Worm (Caenorhabditis elegans) whole organism, L4 larva: ENCODE data around the gene F09E5.8.

Experiments used
- D1046.2 ChIP-seq: fragments of 200-800 bp; sonication (Bioruptor generic); IDR thresholded peaks from 2 replicates; pipeline ENCODE4 v1.3.6; 2022; ENCODE audit warnings: missing genetic modification characterization, missing compliant biosample characterization
- F49E8.2 ChIP-seq: sonication (generic microtip); optimal IDR thresholded peaks from 2 replicates; lab custom pipeline; 2016; ENCODE audit warnings: missing compliant biosample characterization, mild to moderate bottlenecking, missing genetic modification characterization, borderline replicate concordance
- R02D3.7 ChIP-seq: fragments of 150-350 bp; sonication (generic microtip); optimal IDR thresholded peaks from 3 replicates; lab custom pipeline; 2014; ENCODE audit warnings: missing biosample characterization, missing genetic modification characterization
- ceh-28 ChIP-seq: fragments of 150-350 bp; optimal IDR thresholded peaks from 2 replicates; lab custom pipeline; 2014; ENCODE audit warnings: missing biosample characterization, missing genetic modification reagents, missing genetic modification characterization
- ceh-44 ChIP-seq: fragments of 200-800 bp; sonication (Bioruptor generic); IDR thresholded peaks from 2 replicates; pipeline ENCODE4 v1.3.6; 2022; ENCODE audit warnings: missing genetic modification reagents, missing genetic modification characterization, missing compliant biosample characterization
- ces-1 ChIP-seq: fragments of 150-350 bp; sonication (generic microtip); optimal IDR thresholded peaks from 4 replicates; lab custom pipeline; 2014; ENCODE audit warnings: missing biosample characterization, missing genetic modification reagents, missing genetic modification characterization
- ctbp-1 ChIP-seq: fragments of 200-800 bp; sonication (Bioruptor generic); IDR thresholded peaks from 2 replicates; pipeline ENCODE4 v1.3.6; 2022; ENCODE audit warnings: missing genetic modification reagents, missing genetic modification characterization, missing compliant biosample characterization
- daf-12 ChIP-seq: fragments of 150-350 bp; optimal IDR thresholded peaks from 2 replicates; lab custom pipeline; 2014; ENCODE audit warnings: missing biosample characterization, missing genetic modification reagents, missing genetic modification characterization
- daf-16 ChIP-seq, 3 experiments: sonication (generic microtip); optimal IDR thresholded peaks; 2 replicates each; lab custom pipeline; 2016 to 2017; ENCODE audit warnings: missing genetic modification characterization in 3 of 3, missing genetic modification reagents in 3 of 3, mild to moderate bottlenecking in 2 of 3, missing compliant biosample characterization in 2 of 3, missing biosample characterization in 1 of 3, moderate library complexity in 1 of 3
- dmd-6 ChIP-seq: fragments of 200-800 bp; sonication (Bioruptor generic); IDR thresholded peaks from 2 replicates; pipeline ENCODE4 v1.3.6; 2022; ENCODE audit warnings: missing genetic modification reagents, missing genetic modification characterization, missing compliant biosample characterization
- dmd-8 ChIP-seq: fragments of 200-800 bp; sonication (Bioruptor generic); IDR thresholded peaks from 2 replicates; pipeline ENCODE4 v1.3.6; 2022; ENCODE audit warnings: missing genetic modification characterization, missing compliant biosample characterization
- dve-1 ChIP-seq: sonication (generic microtip); optimal IDR thresholded peaks from 2 replicates; lab custom pipeline; 2017; ENCODE audit warnings: antibody characterized with exemption, mild to moderate bottlenecking, missing genetic modification characterization, missing compliant biosample characterization; ENCODE audit not compliant: insufficient read depth
- egl-43 ChIP-seq: fragments of 200-800 bp; sonication (Bioruptor generic); IDR thresholded peaks from 2 replicates; pipeline ENCODE4 v1.3.6; 2022; ENCODE audit warnings: missing genetic modification reagents, missing genetic modification characterization, missing compliant biosample characterization
- fkh-10 ChIP-seq: fragments of 150-350 bp; optimal IDR thresholded peaks from 2 replicates; lab custom pipeline; 2014; ENCODE audit warnings: missing biosample characterization, missing genetic modification reagents, missing genetic modification characterization
- hif-1 ChIP-seq, 2 experiments: sonication (generic microtip); optimal IDR thresholded peaks; 2 replicates each; lab custom pipeline; 2016 to 2017; ENCODE audit warnings: missing compliant biosample characterization in 2 of 2, missing genetic modification characterization in 2 of 2, missing genetic modification reagents in 2 of 2, missing genotype in 2 of 2, mild to moderate bottlenecking in 1 of 2
- hlh-11 ChIP-seq: fragments of 200-800 bp; sonication (Bioruptor generic); optimal IDR thresholded peaks from 2 replicates; lab custom pipeline; 2018; ENCODE audit warnings: mild to moderate bottlenecking, missing genetic modification characterization, missing compliant biosample characterization
- hlh-30 ChIP-seq: sonication (generic microtip); optimal IDR thresholded peaks from 2 replicates; lab custom pipeline; 2017; ENCODE audit warnings: antibody characterized with exemption, mild to moderate bottlenecking, missing genetic modification characterization, missing compliant biosample characterization; ENCODE audit not compliant: insufficient read depth
- lim-7 ChIP-seq: fragments of 200-800 bp; sonication (Bioruptor generic); IDR thresholded peaks from 2 replicates; pipeline ENCODE4 v1.3.6; 2022; ENCODE audit warnings: missing genetic modification characterization, missing compliant biosample characterization
- lin-1 ChIP-seq: fragments of 200-800 bp; sonication (Bioruptor generic); IDR thresholded peaks from 2 replicates; pipeline ENCODE4 v1.3.6; 2022; ENCODE audit warnings: missing genetic modification reagents, missing genetic modification characterization, missing compliant biosample characterization
- lin-38 ChIP-seq: fragments of 200-800 bp; sonication (Bioruptor generic); IDR thresholded peaks from 2 replicates; pipeline ENCODE4 v1.3.6; 2022; ENCODE audit warnings: missing genetic modification reagents, missing genetic modification characterization, missing compliant biosample characterization
- lin-39 ChIP-seq: fragments of 150-350 bp; optimal IDR thresholded peaks from 2 replicates; lab custom pipeline; 2014; ENCODE audit warnings: missing biosample characterization, missing genetic modification reagents, missing genetic modification characterization
- lsy-2 ChIP-seq, 2 experiments: fragments of 150-350 bp in 1 of 2; sonication (generic microtip) in 1 of 2; optimal IDR thresholded peaks; 2 replicates each; lab custom pipeline; 2014 to 2017; ENCODE audit warnings: missing biosample characterization in 2 of 2, missing genetic modification characterization in 2 of 2
- mdt-29 ChIP-seq: fragments of 200-800 bp; sonication (Bioruptor generic); IDR thresholded peaks from 2 replicates; pipeline ENCODE4 v1.3.6; 2022; ENCODE audit warnings: missing genetic modification reagents, missing genetic modification characterization, missing compliant biosample characterization
- mep-1 ChIP-seq: fragments of 150-350 bp; sonication (generic microtip); optimal IDR thresholded peaks from 3 replicates; lab custom pipeline; 2014; ENCODE audit warnings: missing biosample characterization, missing genetic modification characterization
- nhr-10 ChIP-seq: fragments of 150-350 bp; optimal IDR thresholded peaks from 2 replicates; lab custom pipeline; 2014; ENCODE audit warnings: missing biosample characterization, missing genetic modification characterization
- nhr-102 ChIP-seq: sonication (generic microtip); optimal IDR thresholded peaks from 2 replicates; lab custom pipeline; 2016; ENCODE audit warnings: mild to moderate bottlenecking, missing genetic modification characterization, moderate library complexity, missing compliant biosample characterization
- nhr-111 ChIP-seq: fragments of 200-800 bp; sonication (Bioruptor generic); optimal IDR thresholded peaks from 2 replicates; lab custom pipeline; 2018; ENCODE audit warnings: mild to moderate bottlenecking, missing genetic modification characterization, missing compliant biosample characterization
- nhr-237 ChIP-seq: sonication (generic microtip); optimal IDR thresholded peaks from 2 replicates; lab custom pipeline; 2017; ENCODE audit warnings: missing biosample characterization, missing genetic modification characterization
- nhr-25 ChIP-seq: sonication (generic microtip); optimal IDR thresholded peaks from 2 replicates; lab custom pipeline; 2017; ENCODE audit warnings: missing genetic modification characterization, mild to moderate bottlenecking, missing compliant biosample characterization, antibody characterized with exemption, moderate library complexity, borderline replicate concordance; ENCODE audit not compliant: insufficient read depth
- nhr-28 ChIP-seq: fragments of 150-350 bp; optimal IDR thresholded peaks from 2 replicates; lab custom pipeline; 2014; ENCODE audit warnings: missing biosample characterization, missing genetic modification characterization
- nhr-48 ChIP-seq: sonication (generic microtip); optimal IDR thresholded peaks from 2 replicates; lab custom pipeline; 2016; ENCODE audit warnings: mild to moderate bottlenecking, missing genetic modification characterization, missing compliant biosample characterization
- nhr-6 ChIP-seq: fragments of 150-350 bp; optimal IDR thresholded peaks from 2 replicates; lab custom pipeline; 2014; ENCODE audit warnings: missing biosample characterization, missing genetic modification characterization
- nhr-77 ChIP-seq: fragments of 150-350 bp; optimal IDR thresholded peaks from 2 replicates; lab custom pipeline; 2014; ENCODE audit warnings: missing biosample characterization, missing genetic modification characterization
- pha-4 ChIP-seq, 2 experiments: fragments of 150-350 bp in 1 of 2; fragments of 200-800 bp in 1 of 2; sonication (Bioruptor generic) in 1 of 2; IDR thresholded peaks in 1 of 2; optimal IDR thresholded peaks in 1 of 2; 2 replicates each; pipeline versions ENCODE4 v1.3.6 to Lab custom; 2014 to 2022; ENCODE audit warnings: missing genetic modification characterization in 2 of 2, missing genetic modification reagents in 2 of 2, missing biosample characterization in 1 of 2, missing compliant biosample characterization in 1 of 2
- php-3 ChIP-seq: fragments of 200-800 bp; sonication (Bioruptor generic); IDR thresholded peaks from 2 replicates; pipeline ENCODE4 v1.3.6; 2022; ENCODE audit warnings: missing genetic modification reagents, missing genetic modification characterization, missing compliant biosample characterization
- pqm-1 ChIP-seq: sonication (generic microtip); optimal IDR thresholded peaks from 2 replicates; lab custom pipeline; 2017; ENCODE audit warnings: missing biosample characterization, missing genetic modification characterization
- snpc-1.2 ChIP-seq: fragments of 200-800 bp; sonication (Bioruptor generic); IDR thresholded peaks from 2 replicates; pipeline ENCODE4 v1.3.6; 2022; ENCODE audit warnings: missing genetic modification reagents, missing genetic modification characterization, missing compliant biosample characterization
- spr-3 ChIP-seq: fragments of 200-800 bp; sonication (Bioruptor generic); optimal IDR thresholded peaks from 2 replicates; lab custom pipeline; 2018; ENCODE audit warnings: mild to moderate bottlenecking, missing genetic modification characterization, missing compliant biosample characterization
- tra-1 ChIP-seq: fragments of 200-800 bp; sonication (Bioruptor generic); IDR thresholded peaks from 2 replicates; pipeline ENCODE4 v1.3.6; 2022; ENCODE audit warnings: missing genetic modification reagents, missing genetic modification characterization, missing compliant biosample characterization
- unc-130 ChIP-seq: sonication (generic microtip); optimal IDR thresholded peaks from 2 replicates; lab custom pipeline; 2016; ENCODE audit warnings: missing genetic modification reagents, missing genetic modification characterization, missing compliant biosample characterization
- zfp-2 ChIP-seq: sonication (generic microtip); optimal IDR thresholded peaks from 2 replicates; lab custom pipeline; 2016; ENCODE audit warnings: mild to moderate bottlenecking, missing genetic modification characterization, missing compliant biosample characterization

The F09E5.8 gene

DNA sequence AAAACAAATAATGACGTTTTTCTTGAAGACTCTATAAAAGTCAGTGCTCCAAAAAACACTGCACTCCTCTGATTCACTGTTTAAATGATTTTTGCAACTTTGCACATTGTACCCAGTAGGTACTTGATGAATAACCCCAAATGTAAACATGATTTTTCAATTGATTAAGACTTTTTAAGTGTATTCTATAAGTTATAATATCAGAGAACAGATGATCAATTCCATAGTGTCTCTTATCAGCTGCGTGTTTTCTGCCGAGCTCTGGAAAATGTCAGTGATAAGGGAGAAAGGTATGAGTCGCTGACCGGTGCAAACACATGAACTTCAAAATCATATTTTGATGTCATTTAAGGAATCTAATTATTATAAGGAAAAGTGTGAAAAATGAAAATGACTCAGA is 26.7 kb upstream of the F09E5.8 start:
- TF ChIP-seq nhr-102 (tag; lab: Kevin White, UChicago), result peak; percentile 69
- no peak for TF ChIP-seq nhr-25 (tag; lab: Kevin White, UChicago)
- no peak for TF ChIP-seq ceh-28 (tag; lab: Kevin White, UChicago)
- no peak for TF ChIP-seq tra-1 (GFP tag; lab: Robert Waterston, UW)
- no peak for TF ChIP-seq nhr-111
- peak; percentile 87 for TF ChIP-seq nhr-28 (tag; lab: Kevin White, UChicago)
- TF ChIP-seq dmd-8, result no peak
- TF ChIP-seq nhr-10 (tag; lab: Kevin White, UChicago), result peak; percentile 70
- TF ChIP-seq dve-1, result peak; percentile 86
- TF ChIP-seq lin-39, result no peak
- TF ChIP-seq ceh-44 (GFP tag; lab: Robert Waterston, UW), result no peak
- TF ChIP-seq lin-38 (GFP tag; lab: Robert Waterston, UW), result no peak
- TF ChIP-seq egl-43 (GFP tag; lab: Robert Waterston, UW), result no peak
- TF ChIP-seq ces-1 (GFP tag; lab: Kevin White, UChicago), result no peak
- TF ChIP-seq pqm-1 (tag; lab: Kevin White, UChicago), result peak; percentile 100
- no peak for TF ChIP-seq zfp-2 (tag; lab: Kevin White, UChicago)
- TF ChIP-seq snpc-1.2 (GFP tag; lab: Robert Waterston, UW), result no peak
- TF ChIP-seq dmd-6 (GFP tag; lab: Robert Waterston, UW), result peak; percentile 92
- TF ChIP-seq nhr-77, result peak; percentile 84
- peak; percentile 56 for TF ChIP-seq hlh-30 (tag; lab: Kevin White, UChicago)
- peak in 1 of 2 experiments; percentile 36 for TF ChIP-seq hif-1 (tag; optimal IDR thresholded peaks at IDR 0.05; lab: Kevin White, UChicago)
- peak; percentile 73 for TF ChIP-seq php-3 (GFP tag; lab: Robert Waterston, UW)
- TF ChIP-seq lin-1 (GFP tag; lab: Robert Waterston, UW), result 0 out of 2 replicates have a peak, but pooled peaks have one; percentile 54
- no peak for TF ChIP-seq mdt-29 (GFP tag; lab: Robert Waterston, UW)
- peak; percentile 29; the same call in 1 of the 2 replicates for TF ChIP-seq pha-4 (GFP tag; IDR thresholded peaks at IDR 0.05; lab: Robert Waterston, UW)
- TF ChIP-seq pha-4 (tag; optimal IDR thresholded peaks at IDR 0.05; lab: Kevin White, UChicago), result no peak
- TF ChIP-seq lim-7 (GFP tag; lab: Robert Waterston, UW), result no peak
- TF ChIP-seq mep-1 (tag; lab: Kevin White, UChicago), result peak; percentile 22
- TF ChIP-seq unc-130 (GFP tag; lab: Kevin White, UChicago), result no peak
- peak; percentile 3 for TF ChIP-seq nhr-6 (tag; lab: Kevin White, UChicago)
- TF ChIP-seq ctbp-1 (GFP tag; lab: Robert Waterston, UW), result no peak
- TF ChIP-seq F49E8.2 (tag; lab: Kevin White, UChicago), result no peak
- TF ChIP-seq hlh-11 (tag; lab: Kevin White, UChicago), result peak; percentile 91
- peak; percentile 82 for TF ChIP-seq nhr-48
- TF ChIP-seq daf-12, result no peak
- no peak for TF ChIP-seq R02D3.7 (tag; lab: Kevin White, UChicago)
- no peak for TF ChIP-seq spr-3 (GFP tag; lab: Kevin White, UChicago)
- no peak for TF ChIP-seq fkh-10 (GFP tag; lab: Kevin White, UChicago)
- TF ChIP-seq daf-16 (GFP tag; optimal IDR thresholded peaks at IDR 0.05; lab: Kevin White, UChicago), result peak in 1 of 2 experiments; percentile 32
- TF ChIP-seq daf-16 (tag; optimal IDR thresholded peaks at IDR 0.05; lab: Kevin White, UChicago), result peak; percentile 96
- no peak for TF ChIP-seq D1046.2
- peak in 1 of 2 experiments; percentile 34 for TF ChIP-seq lsy-2 (tag; optimal IDR thresholded peaks at IDR 0.05; lab: Kevin White, UChicago)
- no peak for TF ChIP-seq nhr-237 (tag; lab: Kevin White, UChicago)
